Worm (Caenorhabditis elegans) whole organism, L1 larva: ENCODE results near the gene ech-6.

Experiments used
- C04F5.9 ChIP-seq: sonication (generic microtip); optimal IDR thresholded peaks from 2 replicates; lab custom pipeline; 2016; ENCODE audit warnings: missing genetic modification characterization, missing compliant biosample characterization
- Y116A8C.19 ChIP-seq: sonication (generic microtip); optimal IDR thresholded peaks from 2 replicates; lab custom pipeline; 2016; ENCODE audit warnings: missing compliant biosample characterization, missing genetic modification characterization, borderline replicate concordance
- aha-1 ChIP-seq: fragments of 150-350 bp; optimal IDR thresholded peaks from 2 replicates; lab custom pipeline; 2014; ENCODE audit warnings: missing biosample characterization, missing genetic modification characterization
- alr-1 ChIP-seq: fragments of 200-800 bp; sonication (Bioruptor generic); optimal IDR thresholded peaks from 2 replicates; lab custom pipeline; 2018; ENCODE audit warnings: borderline replicate concordance, mild to moderate bottlenecking, missing genetic modification characterization, missing compliant biosample characterization
- aly-2 ChIP-seq: fragments of 150-350 bp; optimal IDR thresholded peaks from 2 replicates; lab custom pipeline; 2014; ENCODE audit warnings: missing biosample characterization, missing genetic modification characterization
- ceh-8 ChIP-seq: fragments of 200-800 bp; sonication (Bioruptor generic); optimal IDR thresholded peaks from 2 replicates; lab custom pipeline; 2018; ENCODE audit warnings: mild to moderate bottlenecking, missing genetic modification characterization, moderate library complexity, missing compliant biosample characterization
- ceh-82 ChIP-seq, 3 experiments: fragments of 150-350 bp in 1 of 3; sonication (generic microtip) in 2 of 3; optimal IDR thresholded peaks; 2 replicates each; lab custom pipeline; 2014 to 2017; ENCODE audit warnings: missing biosample characterization in 3 of 3, missing genetic modification characterization in 3 of 3
- ceh-90 ChIP-seq: sonication (generic microtip); optimal IDR thresholded peaks from 2 replicates; lab custom pipeline; 2016; ENCODE audit warnings: missing genetic modification characterization, missing compliant biosample characterization
- ces-1 ChIP-seq: fragments of 150-350 bp; optimal IDR thresholded peaks from 2 replicates; lab custom pipeline; 2014; ENCODE audit warnings: missing biosample characterization, missing genetic modification reagents, missing genetic modification characterization
- efl-1 ChIP-seq, 4 experiments: fragments of 150-350 bp; optimal IDR thresholded peaks in 3 of 4; peaks in 1 of 4; 1 replicate in 1 of 4; 2 replicates in 3 of 4; lab custom pipeline; 2014; ENCODE audit warnings: missing biosample characterization in 2 of 4, missing genetic modification characterization in 2 of 4, missing genetic modification reagents in 2 of 4
- efl-3 ChIP-seq: fragments of 200-800 bp; sonication (Bioruptor generic); optimal IDR thresholded peaks from 2 replicates; lab custom pipeline; 2018; ENCODE audit warnings: mild to moderate bottlenecking, missing genetic modification characterization, missing compliant biosample characterization
- egl-13 ChIP-seq: sonication (generic microtip); optimal IDR thresholded peaks from 2 replicates; lab custom pipeline; 2016; ENCODE audit warnings: missing genotype, missing genetic modification reagents, missing genetic modification characterization, missing compliant biosample characterization
- egl-27 ChIP-seq, 2 experiments: fragments of 150-350 bp in 1 of 2; sonication (generic microtip); optimal IDR thresholded peaks; 3 replicates each; lab custom pipeline; 2017 to 2018; ENCODE audit warnings: missing biosample characterization in 2 of 2, missing genetic modification characterization in 2 of 2, missing genetic modification reagents in 2 of 2
- elt-2 ChIP-seq: sonication (generic microtip); optimal IDR thresholded peaks from 2 replicates; lab custom pipeline; 2016; ENCODE audit warnings: missing genetic modification characterization, mild to moderate bottlenecking, inconsistent platforms, missing compliant biosample characterization, missing genetic modification reagents
- elt-3 ChIP-seq, 6 experiments: fragments of 150-350 bp in 1 of 6; sonication (generic microtip); optimal IDR thresholded peaks; 2 replicates each; lab custom pipeline; 2017 to 2018; ENCODE audit warnings: missing biosample characterization in 6 of 6, missing genetic modification characterization in 6 of 6, inconsistent platforms in 1 of 6
- ets-5 ChIP-seq: fragments of 200-800 bp; sonication (Bioruptor generic); IDR thresholded peaks from 2 replicates; pipeline ENCODE4 v1.3.6; 2022; ENCODE audit warnings: missing genetic modification characterization, missing compliant biosample characterization
- fkh-4 ChIP-seq: sonication (generic microtip); optimal IDR thresholded peaks from 2 replicates; lab custom pipeline; 2016; ENCODE audit warnings: missing compliant biosample characterization, missing genetic modification characterization, borderline replicate concordance
- fkh-8 ChIP-seq: sonication (generic microtip); optimal IDR thresholded peaks from 2 replicates; lab custom pipeline; 2016; ENCODE audit warnings: mild to moderate bottlenecking, missing genetic modification characterization, missing compliant biosample characterization
- fos-1 ChIP-seq: fragments of 150-350 bp; optimal IDR thresholded peaks from 2 replicates; lab custom pipeline; 2014; ENCODE audit warnings: missing biosample characterization, missing genetic modification characterization
- grh-1 ChIP-seq: fragments of 200-800 bp; sonication (Bioruptor generic); IDR thresholded peaks from 2 replicates; pipeline ENCODE4 v1.3.6; 2022; ENCODE audit warnings: missing genetic modification reagents, missing genetic modification characterization, missing compliant biosample characterization
- hlh-4 ChIP-seq: sonication (generic microtip); optimal IDR thresholded peaks from 2 replicates; lab custom pipeline; 2016; ENCODE audit warnings: mild to moderate bottlenecking, missing genetic modification characterization, missing compliant biosample characterization
- irx-1 ChIP-seq: sonication (generic microtip); optimal IDR thresholded peaks from 2 replicates; lab custom pipeline; 2016; ENCODE audit warnings: missing genetic modification characterization, missing compliant biosample characterization
- isw-1 ChIP-seq: fragments of 200-800 bp; sonication (Bioruptor generic); IDR thresholded peaks from 2 replicates; pipeline ENCODE4 v1.3.6; 2022; ENCODE audit warnings: missing genetic modification characterization, missing compliant biosample characterization
- jun-1 ChIP-seq: fragments of 150-350 bp; optimal IDR thresholded peaks from 2 replicates; lab custom pipeline; 2014; ENCODE audit warnings: missing biosample characterization, missing genetic modification reagents, missing genetic modification characterization
- lin-13 ChIP-seq: fragments of 150-350 bp; optimal IDR thresholded peaks from 2 replicates; lab custom pipeline; 2014; ENCODE audit warnings: missing biosample characterization, missing genetic modification reagents, missing genetic modification characterization
- lin-14 ChIP-seq: fragments of 200-800 bp; sonication (Bioruptor generic); optimal IDR thresholded peaks from 2 replicates; lab custom pipeline; 2018; ENCODE audit warnings: mild to moderate bottlenecking, missing genetic modification characterization, moderate library complexity, missing compliant biosample characterization
- lin-15B ChIP-seq: fragments of 150-350 bp; sonication (generic microtip); optimal IDR thresholded peaks from 3 replicates; lab custom pipeline; 2014; ENCODE audit warnings: missing biosample characterization, missing genetic modification characterization
- lin-35 ChIP-seq, 2 experiments: fragments of 150-350 bp; optimal IDR thresholded peaks; 2 replicates each; lab custom pipeline; 2014; ENCODE audit warnings: missing biosample characterization in 2 of 2, missing genetic modification characterization in 2 of 2, missing genetic modification reagents in 2 of 2
- lin-39 ChIP-seq: fragments of 150-350 bp; optimal IDR thresholded peaks from 2 replicates; lab custom pipeline; 2014; ENCODE audit warnings: missing biosample characterization, missing genetic modification reagents, missing genetic modification characterization
- lir-3 ChIP-seq: sonication (generic microtip); optimal IDR thresholded peaks from 2 replicates; lab custom pipeline; 2016; ENCODE audit warnings: mild to moderate bottlenecking, missing genetic modification characterization, moderate library complexity, missing compliant biosample characterization; ENCODE audit not compliant: poor library complexity
- lsy-2 ChIP-seq, 2 experiments: fragments of 150-350 bp; optimal IDR thresholded peaks; 2 replicates each; lab custom pipeline; 2014; ENCODE audit warnings: missing biosample characterization in 2 of 2, missing genetic modification characterization in 2 of 2
- mep-1 ChIP-seq: fragments of 150-350 bp; optimal IDR thresholded peaks from 2 replicates; lab custom pipeline; 2014; ENCODE audit warnings: missing biosample characterization, missing genetic modification characterization
- nhr-12 ChIP-seq: sonication (generic microtip); optimal IDR thresholded peaks from 2 replicates; lab custom pipeline; 2017; ENCODE audit warnings: missing biosample characterization, missing genetic modification characterization
- nhr-19 ChIP-seq: fragments of 200-800 bp; sonication (Bioruptor generic); conservative IDR thresholded peaks from 2 replicates; pipeline ENCODE4 v1.3.6; 2022; ENCODE audit warnings: missing genetic modification characterization, missing compliant biosample characterization
- nhr-20 ChIP-seq: sonication (generic microtip); optimal IDR thresholded peaks from 2 replicates; lab custom pipeline; 2016; ENCODE audit warnings: mild to moderate bottlenecking, missing genetic modification characterization, missing compliant biosample characterization
- nhr-28 ChIP-seq: fragments of 150-350 bp; optimal IDR thresholded peaks from 2 replicates; lab custom pipeline; 2014; ENCODE audit warnings: missing biosample characterization, missing genetic modification characterization
- nhr-47 ChIP-seq: sonication (generic microtip); optimal IDR thresholded peaks from 2 replicates; lab custom pipeline; 2016; ENCODE audit warnings: mild to moderate bottlenecking, missing genetic modification characterization, moderate library complexity, missing compliant biosample characterization
- nhr-71 ChIP-seq: sonication (generic microtip); optimal IDR thresholded peaks from 2 replicates; lab custom pipeline; 2016; ENCODE audit warnings: mild to moderate bottlenecking, missing genetic modification characterization, moderate library complexity, missing compliant biosample characterization
- nhr-84 ChIP-seq: sonication (generic microtip); optimal IDR thresholded peaks from 2 replicates; lab custom pipeline; 2017; ENCODE audit warnings: missing biosample characterization, missing genetic modification characterization
- nhr-85 ChIP-seq: sonication (generic microtip); peaks from one replicate; lab custom pipeline; 2016; ENCODE audit warnings: missing genetic modification characterization, inconsistent platforms, missing compliant biosample characterization
- nhr-90 ChIP-seq: sonication (generic microtip); optimal IDR thresholded peaks from 2 replicates; lab custom pipeline; 2016; ENCODE audit warnings: mild to moderate bottlenecking, missing genetic modification characterization, missing compliant biosample characterization; ENCODE audit not compliant: poor library complexity
- pax-3 ChIP-seq: fragments of 200-800 bp; sonication (Bioruptor generic); optimal IDR thresholded peaks from 2 replicates; lab custom pipeline; 2018; ENCODE audit warnings: mild to moderate bottlenecking, missing genetic modification characterization, moderate library complexity, missing compliant biosample characterization
- pqm-1 ChIP-seq: sonication (generic microtip); optimal IDR thresholded peaks from 3 replicates; lab custom pipeline; 2017; ENCODE audit warnings: missing biosample characterization, missing genetic modification characterization
- skn-1 ChIP-seq: fragments of 150-350 bp; optimal IDR thresholded peaks from 2 replicates; lab custom pipeline; 2014; ENCODE audit warnings: missing biosample characterization, missing genetic modification characterization
- snu-23 ChIP-seq: sonication (generic microtip); optimal IDR thresholded peaks from 2 replicates; lab custom pipeline; 2016; ENCODE audit warnings: missing genetic modification characterization, missing compliant biosample characterization
- sup-37 ChIP-seq: fragments of 200-800 bp; sonication (Bioruptor generic); optimal IDR thresholded peaks from 2 replicates; lab custom pipeline; 2018; ENCODE audit warnings: mild to moderate bottlenecking, missing genetic modification characterization, missing compliant biosample characterization
- swsn-7 ChIP-seq: sonication (generic microtip); optimal IDR thresholded peaks from 2 replicates; lab custom pipeline; 2016; ENCODE audit warnings: missing genetic modification characterization, missing compliant biosample characterization
- unc-62 ChIP-seq: fragments of 150-350 bp; optimal IDR thresholded peaks from 2 replicates; lab custom pipeline; 2014; ENCODE audit warnings: missing biosample characterization, missing genetic modification reagents, missing genetic modification characterization
- unc-86 ChIP-seq: sonication (generic microtip); optimal IDR thresholded peaks from 2 replicates; lab custom pipeline; 2016; ENCODE audit warnings: missing genetic modification characterization, missing compliant biosample characterization
- vab-15 ChIP-seq: sonication (generic microtip); optimal IDR thresholded peaks from 2 replicates; lab custom pipeline; 2017; ENCODE audit warnings: missing genotype, mild to moderate bottlenecking, missing genetic modification characterization, missing compliant biosample characterization
- zip-4 ChIP-seq: fragments of 200-800 bp; sonication (Bioruptor generic); optimal IDR thresholded peaks from 2 replicates; lab custom pipeline; 2018; ENCODE audit warnings: mild to moderate bottlenecking, missing genetic modification characterization, moderate library complexity, missing compliant biosample characterization
- ztf-11 ChIP-seq, 2 experiments: sonication (generic microtip); optimal IDR thresholded peaks; 2 replicates each; lab custom pipeline; 2016 to 2017; ENCODE audit warnings: missing genetic modification characterization in 2 of 2, missing biosample characterization in 1 of 2, missing compliant biosample characterization in 1 of 2
- ztf-4 ChIP-seq: fragments of 150-350 bp; optimal IDR thresholded peaks from 2 replicates; lab custom pipeline; 2014; ENCODE audit warnings: missing biosample characterization, missing genetic modification characterization

The ech-6 gene

DNA sequence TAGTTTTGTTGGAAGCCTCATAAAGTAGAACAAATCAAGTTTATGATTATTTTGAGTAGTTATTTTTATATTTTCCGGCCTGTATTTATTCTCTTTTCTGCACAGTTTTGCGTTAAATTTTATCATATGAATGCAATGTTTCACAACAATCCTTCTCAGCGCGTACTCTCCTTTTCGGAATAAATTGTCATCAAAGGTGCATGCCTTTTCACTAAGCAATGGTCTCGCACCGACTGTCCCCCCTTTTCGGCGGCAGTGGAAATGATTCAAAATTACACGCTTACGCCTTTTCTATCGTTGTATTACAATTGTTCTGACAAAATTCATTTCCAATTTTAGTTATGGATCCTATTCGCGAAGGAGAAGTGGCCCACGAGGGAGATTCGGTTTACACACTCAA lies 5.5 kb downstream of the ech-6 start, which contains the start of the genes iff-1 and cdk-1 (continued):
- TF ChIP-seq nhr-90 (no peak), nhr-85 (peak; percentile 56), fos-1 (tag; lab: Kevin White, UChicago) (no peak), pax-3 (tag; lab: Kevin White, UChicago) (no peak), efl-1 (optimal IDR thresholded peaks at IDR 0.05; lab: Kevin White, UChicago) (peak; percentile 87 to 95), efl-1 (GFP tag; optimal IDR thresholded peaks at IDR 0.05 in 1 of 2; lab: Kevin White, UChicago) (peak; percentile 89 to 98), ztf-11 (tag; optimal IDR thresholded peaks at IDR 0.05; lab: Kevin White, UChicago) (no peak), zip-4 (GFP tag; lab: Kevin White, UChicago) (no peak), grh-1 (GFP tag; lab: Robert Waterston, UW) (no peak), ceh-82 (tag; optimal IDR thresholded peaks at IDR 0.05; lab: Kevin White, UChicago) (peak in 1 of 3 experiments; percentile 47), nhr-28 (no peak), pqm-1 (tag; lab: Kevin White, UChicago) (no peak), isw-1 (GFP tag; lab: Robert Waterston, UW) (no peak), lsy-2 (tag; optimal IDR thresholded peaks at IDR 0.05; lab: Kevin White, UChicago) (peak; percentile 57 to 82), C04F5.9 (no peak), fkh-4 (tag; lab: Kevin White, UChicago) (no peak), unc-62 (GFP tag; lab: Kevin White, UChicago) (no peak), lin-39 (tag; lab: Kevin White, UChicago) (no peak), nhr-84 (tag; lab: Kevin White, UChicago) (no peak), swsn-7 (peak; percentile 2), ets-5 (GFP tag; lab: Robert Waterston, UW) (no peak), alr-1 (tag; lab: Kevin White, UChicago) (no peak), lin-14 (GFP tag; lab: Kevin White, UChicago) (no peak), egl-13 (tag; lab: Kevin White, UChicago) (no peak), elt-3 (tag; optimal IDR thresholded peaks at IDR 0.05; lab: Kevin White, UChicago) (no peak), egl-27 (tag; optimal IDR thresholded peaks at IDR 0.05; lab: Kevin White, UChicago) (no peak), lin-15B (tag; lab: Kevin White, UChicago) (peak; percentile 30), aha-1 (no peak), efl-3 (GFP tag; lab: Kevin White, UChicago) (no peak), mep-1 (tag; lab: Kevin White, UChicago) (no peak), irx-1 (no peak), hlh-4 (tag; lab: Kevin White, UChicago) (no peak), ces-1 (GFP tag; lab: Kevin White, UChicago) (no peak), nhr-19 (GFP tag; lab: Robert Waterston, UW) (no peak), sup-37 (GFP tag; lab: Kevin White, UChicago) (no peak), ztf-4 (no peak), Y116A8C.19 (tag; lab: Kevin White, UChicago) (no peak), aly-2 (no peak), fkh-8 (tag; lab: Kevin White, UChicago) (no peak), elt-2 (tag; lab: Kevin White, UChicago) (no peak), jun-1 (tag; lab: Kevin White, UChicago) (no peak), skn-1 (tag; lab: Kevin White, UChicago) (peak; percentile 83), nhr-12 (tag; lab: Kevin White, UChicago) (no peak), ceh-8 (no peak), lin-35 (GFP tag; optimal IDR thresholded peaks at IDR 0.05; lab: Kevin White, UChicago) (peak; percentile 82 to 94), lir-3 (tag; lab: Kevin White, UChicago) (no peak), nhr-47 (tag; lab: Kevin White, UChicago) (peak; percentile 7), snu-23 (peak; percentile 40), lin-13 (GFP tag; lab: Kevin White, UChicago) (no peak), ceh-90 (tag; lab: Kevin White, UChicago) (no peak), nhr-20 (tag; lab: Kevin White, UChicago) (no peak), unc-86 (tag; lab: Kevin White, UChicago) (no peak), vab-15 (no peak), nhr-71 (tag; lab: Kevin White, UChicago) (peak; percentile 24)
